Fruit fly (Drosophila melanogaster) whole organism, embryonic: Measurements from ENCODE around the gene CG17329.

ENCODE experiments used
- Atf-2 ChIP-seq: fragments of 200-800 bp; sonication (Bioruptor generic); optimal IDR thresholded peaks from 2 replicates; lab custom pipeline; 2016; ENCODE audit warnings: missing biosample characterization, missing genetic modification characterization
- CG10274 ChIP-seq: fragments of 200-800 bp; sonication (Bioruptor generic); optimal IDR thresholded peaks from 3 replicates; lab custom pipeline; 2017; ENCODE audit warnings: missing biosample characterization, mild to moderate bottlenecking, missing genetic modification characterization
- CG11398 ChIP-seq: fragments of 200-800 bp; sonication (Bioruptor generic); optimal IDR thresholded peaks from 2 replicates; lab custom pipeline; 2016; ENCODE audit warnings: missing biosample characterization, missing genetic modification characterization
- CG11696 ChIP-seq: fragments of 200-800 bp; sonication (Bioruptor generic); IDR thresholded peaks from 2 replicates; pipeline ENCODE4 v1.3.6; 2022; ENCODE audit warnings: missing biosample characterization, missing genetic modification characterization
- CG12942 ChIP-seq: fragments of 200-800 bp; sonication (Bioruptor generic); optimal IDR thresholded peaks from 3 replicates; lab custom pipeline; 2016; ENCODE audit warnings: missing biosample characterization, missing genetic modification characterization
- CG15601 ChIP-seq: fragments of 200-800 bp; sonication (Bioruptor generic); optimal IDR thresholded peaks from 3 replicates; lab custom pipeline; 2019; ENCODE audit warnings: missing biosample characterization, mild to moderate bottlenecking, missing genetic modification characterization, moderate library complexity
- CG2199 ChIP-seq: fragments of 200-800 bp; sonication (Bioruptor generic); IDR thresholded peaks from 3 replicates; pipeline ENCODE4 v1.3.6; 2022; ENCODE audit warnings: missing biosample characterization, missing genetic modification characterization
- CG30431 ChIP-seq: fragments of 200-800 bp; sonication (Bioruptor generic); optimal IDR thresholded peaks from 2 replicates; lab custom pipeline; 2017; ENCODE audit warnings: missing biosample characterization, missing genetic modification characterization
- CG42726 ChIP-seq: fragments of 200-800 bp; sonication (Bioruptor generic); IDR thresholded peaks from 2 replicates; pipeline ENCODE4 v1.3.6; 2022; ENCODE audit warnings: missing biosample characterization, missing genetic modification characterization; ENCODE audit not compliant: partially characterized antibody
- CG4328 ChIP-seq: fragments of 200-800 bp; sonication (Bioruptor generic); optimal IDR thresholded peaks from 3 replicates; lab custom pipeline; 2017; ENCODE audit warnings: missing biosample characterization, missing genetic modification reagents, missing genetic modification characterization
- CG4360 ChIP-seq: fragments of 200-800 bp; sonication (Bioruptor generic); IDR thresholded peaks from 2 replicates; pipeline ENCODE4 v1.3.6; 2022; ENCODE audit warnings: missing biosample characterization, missing genetic modification characterization
- CG5245 ChIP-seq: fragments of 200-800 bp; sonication (Bioruptor generic); optimal IDR thresholded peaks from 3 replicates; lab custom pipeline; 2016; ENCODE audit warnings: missing biosample characterization, missing genetic modification characterization
- CG6683 ChIP-seq: fragments of 200-800 bp; sonication (Bioruptor generic); optimal IDR thresholded peaks from 2 replicates; lab custom pipeline; 2017; ENCODE audit warnings: missing biosample characterization, mild to moderate bottlenecking, missing genetic modification characterization, missing genetic modification reagents
- CG6854 ChIP-seq: fragments of 200-800 bp; sonication (Bioruptor generic); optimal IDR thresholded peaks from 3 replicates; lab custom pipeline; 2017; ENCODE audit warnings: missing biosample characterization, mild to moderate bottlenecking, missing genetic modification characterization
- CG7987 ChIP-seq: fragments of 200-800 bp; sonication (Bioruptor generic); optimal IDR thresholded peaks from 2 replicates; lab custom pipeline; 2018; ENCODE audit warnings: missing biosample characterization, mild to moderate bottlenecking, missing genetic modification characterization, moderate library complexity
- CG9932 ChIP-seq: fragments of 200-800 bp; sonication (Bioruptor generic); IDR thresholded peaks from 2 replicates; pipeline ENCODE4 v1.3.6; 2022; ENCODE audit warnings: missing biosample characterization, missing genetic modification characterization
- CTCF ChIP-seq: fragments of 200-800 bp; sonication (Bioruptor generic); optimal IDR thresholded peaks from 2 replicates; lab custom pipeline; 2017; ENCODE audit warnings: missing biosample characterization, mild to moderate bottlenecking, missing genetic modification characterization, moderate library complexity
- CrebB ChIP-seq: fragments of 200-800 bp; sonication (Bioruptor generic); optimal IDR thresholded peaks from 3 replicates; lab custom pipeline; 2018; ENCODE audit warnings: missing biosample characterization, mild to moderate bottlenecking, missing genetic modification characterization
- Fer3 ChIP-seq: fragments of 200-800 bp; sonication (Bioruptor generic); optimal IDR thresholded peaks from 2 replicates; lab custom pipeline; 2018; ENCODE audit warnings: missing biosample characterization, mild to moderate bottlenecking, missing genetic modification characterization, moderate library complexity
- HmgD ChIP-seq: fragments of 200-800 bp; sonication (Bioruptor generic); optimal IDR thresholded peaks from 3 replicates; lab custom pipeline; 2016; ENCODE audit warnings: missing biosample characterization, missing genetic modification characterization
- Ravus ChIP-seq: fragments of 200-800 bp; sonication (Bioruptor generic); IDR thresholded peaks from 2 replicates; pipeline ENCODE4 v1.3.6; 2022; ENCODE audit warnings: missing biosample characterization, missing genetic modification characterization
- TFAM ChIP-seq: fragments of 200-800 bp; sonication (Bioruptor generic); optimal IDR thresholded peaks from 2 replicates; lab custom pipeline; 2017; ENCODE audit warnings: missing biosample characterization, missing genetic modification characterization, inconsistent platforms
- Taf1 ChIP-seq: fragments of 200-800 bp; sonication (Bioruptor generic); IDR thresholded peaks from 2 replicates; pipeline ENCODE4 v1.3.6; 2022; ENCODE audit warnings: missing biosample characterization, missing genetic modification characterization
- ab ChIP-seq: fragments of 200-800 bp; sonication (Bioruptor generic); optimal IDR thresholded peaks from 2 replicates; lab custom pipeline; 2016; ENCODE audit warnings: missing biosample characterization, missing genetic modification characterization
- ase ChIP-seq: fragments of 200-800 bp; sonication (Bioruptor generic); IDR thresholded peaks from 3 replicates; pipeline ENCODE4 v1.3.6; 2022; ENCODE audit warnings: missing biosample characterization, missing genetic modification characterization
- bab2 ChIP-seq: fragments of 200-800 bp; sonication (Bioruptor generic); optimal IDR thresholded peaks from 2 replicates; lab custom pipeline; 2016; ENCODE audit warnings: missing biosample characterization, missing genetic modification characterization
- btn ChIP-seq: fragments of 200-800 bp; sonication (Bioruptor generic); optimal IDR thresholded peaks from 2 replicates; lab custom pipeline; 2016; ENCODE audit warnings: missing biosample characterization, missing genetic modification characterization
- cas ChIP-seq: fragments of 200-800 bp; sonication (Bioruptor generic); IDR thresholded peaks from 2 replicates; pipeline ENCODE4 v1.3.6; 2022; ENCODE audit warnings: missing biosample characterization, missing genetic modification characterization
- crc ChIP-seq: fragments of 200-800 bp; sonication (Bioruptor generic); optimal IDR thresholded peaks from 2 replicates; lab custom pipeline; 2016; ENCODE audit warnings: missing biosample characterization, missing genetic modification characterization
- dmrt11E ChIP-seq: fragments of 200-800 bp; sonication (Bioruptor generic); optimal IDR thresholded peaks from 3 replicates; lab custom pipeline; 2018; ENCODE audit warnings: missing biosample characterization, mild to moderate bottlenecking, missing genetic modification characterization, moderate library complexity
- dysf ChIP-seq: fragments of 200-800 bp; sonication (Bioruptor generic); IDR thresholded peaks from 3 replicates; pipeline ENCODE4 v1.3.6; 2022; ENCODE audit warnings: missing biosample characterization, missing genetic modification characterization
- fru ChIP-seq: fragments of >200 bp; optimal IDR thresholded peaks from 2 replicates; lab custom pipeline; 2017
- gfzf ChIP-seq: fragments of 200-800 bp; sonication (Bioruptor generic); optimal IDR thresholded peaks from 2 replicates; lab custom pipeline; 2016; ENCODE audit warnings: missing biosample characterization, mild to moderate bottlenecking, missing genetic modification characterization, moderate library complexity
- gsb ChIP-seq: fragments of 200-800 bp; sonication (Bioruptor generic); IDR thresholded peaks from 2 replicates; pipeline ENCODE4 v1.3.6; 2022; ENCODE audit warnings: missing biosample characterization, missing genetic modification characterization
- ken ChIP-seq: fragments of 200-800 bp; sonication (Bioruptor generic); IDR thresholded peaks from 3 replicates; pipeline ENCODE4 v1.3.6; 2022; ENCODE audit warnings: missing biosample characterization, missing genetic modification characterization
- maf-S ChIP-seq: fragments of 200-800 bp; sonication (Bioruptor generic); optimal IDR thresholded peaks from 2 replicates; lab custom pipeline; 2016; ENCODE audit warnings: missing biosample characterization, missing genetic modification characterization
- nau ChIP-seq: fragments of 200-800 bp; sonication (Bioruptor generic); optimal IDR thresholded peaks from 3 replicates; lab custom pipeline; 2017; ENCODE audit warnings: missing biosample characterization, mild to moderate bottlenecking, missing genetic modification characterization, missing genetic modification reagents
- pita ChIP-seq: fragments of 200-800 bp; sonication (Bioruptor generic); optimal IDR thresholded peaks from 2 replicates; lab custom pipeline; 2017; ENCODE audit warnings: missing biosample characterization, mild to moderate bottlenecking, missing genetic modification characterization
- psq ChIP-seq: fragments of 200-800 bp; sonication (Bioruptor generic); optimal IDR thresholded peaks from 2 replicates; lab custom pipeline; 2017; ENCODE audit warnings: missing biosample characterization, missing genetic modification characterization
- ranshi ChIP-seq: fragments of 200-800 bp; sonication (Bioruptor generic); IDR thresholded peaks from 2 replicates; pipeline ENCODE4 v1.3.6; 2022; ENCODE audit warnings: missing biosample characterization, missing genetic modification characterization
- sima ChIP-seq: fragments of 200-800 bp; sonication (Bioruptor generic); optimal IDR thresholded peaks from 2 replicates; lab custom pipeline; 2016; ENCODE audit warnings: missing biosample characterization, missing genetic modification characterization
- slbo ChIP-seq: fragments of 200-800 bp; sonication (Bioruptor generic); IDR thresholded peaks from 2 replicates; pipeline ENCODE4 v1.3.6; 2022; ENCODE audit warnings: missing biosample characterization, missing genetic modification characterization
- so ChIP-seq: fragments of 200-800 bp; sonication (Bioruptor generic); IDR thresholded peaks from 3 replicates; pipeline ENCODE4 v1.3.6; 2022; ENCODE audit warnings: missing biosample characterization, missing genetic modification characterization
- sob ChIP-seq: fragments of 200-800 bp; sonication (Bioruptor generic); IDR thresholded peaks from 2 replicates; pipeline ENCODE4 v1.3.6; 2022; ENCODE audit warnings: missing biosample characterization, missing genetic modification characterization
- tna ChIP-seq: fragments of 200-800 bp; sonication (Bioruptor generic); IDR thresholded peaks from 2 replicates; pipeline ENCODE4 v1.3.6; 2022; ENCODE audit warnings: missing biosample characterization, missing genetic modification characterization; ENCODE audit not compliant: partially characterized antibody
- twi ChIP-seq: fragments of 200-800 bp; optimal IDR thresholded peaks from 2 replicates; lab custom pipeline; 2019; ENCODE audit warnings: missing biosample characterization, mild to moderate bottlenecking, missing genetic modification characterization, moderate library complexity
- usp ChIP-seq: fragments of >200 bp; optimal IDR thresholded peaks from 2 replicates; lab custom pipeline; 2017; ENCODE audit warnings: missing biosample characterization, missing genetic modification characterization
- vnd ChIP-seq: fragments of 200-800 bp; sonication (Bioruptor generic); IDR thresholded peaks from 3 replicates; pipeline ENCODE4 v1.3.6; 2022; ENCODE audit warnings: missing biosample characterization, missing genetic modification characterization; ENCODE audit not compliant: partially characterized antibody
- wek ChIP-seq: fragments of 200-800 bp; sonication (Bioruptor generic); optimal IDR thresholded peaks from 3 replicates; lab custom pipeline; 2018; ENCODE audit warnings: missing biosample characterization, mild to moderate bottlenecking, missing genetic modification characterization, moderate library complexity
- zen ChIP-seq: fragments of 200-800 bp; sonication (Bioruptor generic); optimal IDR thresholded peaks from 3 replicates; lab custom pipeline; 2018; ENCODE audit warnings: missing biosample characterization, mild to moderate bottlenecking, missing genetic modification characterization, moderate library complexity

The CG17329 gene

DNA sequence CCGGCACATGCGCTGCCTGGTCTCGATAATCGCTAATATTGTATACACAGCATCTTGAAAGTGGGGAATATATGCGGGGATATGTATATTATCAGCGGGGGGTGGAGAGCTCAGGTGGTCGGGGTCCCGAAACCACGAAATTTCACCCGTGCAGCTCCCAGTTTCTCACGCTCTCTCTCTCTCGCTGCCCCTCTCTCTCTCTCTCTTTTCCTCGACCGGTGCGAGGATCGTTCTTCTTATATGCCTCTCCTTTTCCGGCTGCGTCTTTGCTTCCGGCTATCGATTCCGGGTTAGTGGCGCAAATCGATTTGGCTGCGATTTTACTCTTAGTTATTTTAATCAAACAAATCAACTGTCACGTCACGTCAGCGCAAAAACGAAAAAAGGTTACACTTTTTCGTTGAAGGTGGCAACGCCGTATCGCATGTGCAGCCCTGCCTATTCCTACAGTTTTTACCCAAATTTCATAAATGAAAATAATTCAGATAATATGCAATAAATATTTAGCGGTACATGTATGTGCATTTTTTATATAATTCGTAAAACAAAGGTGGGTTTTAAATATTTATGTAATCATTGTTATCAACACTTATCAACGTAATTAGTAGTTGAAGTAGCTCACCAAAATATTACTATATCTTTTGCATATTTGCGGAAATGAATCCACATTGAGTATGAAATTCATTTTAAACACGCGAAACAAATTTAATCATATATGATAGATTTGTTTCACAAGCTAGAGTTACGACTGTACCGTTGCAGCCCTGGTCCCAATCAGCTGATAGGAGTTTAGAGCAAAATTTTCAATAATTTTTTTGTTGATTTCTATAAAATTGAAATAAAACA lies 8.6 kb downstream of the CG17329 start, which contains the start of the genes heix and CG17328 (continued):
- TF ChIP-seq maf-S (GFP tag; lab: Kevin White, UChicago): peak; percentile 55
- TF ChIP-seq ken (GFP tag; lab: Robert Waterston, UW): peak; percentile 76
- no peak for TF ChIP-seq fru (lab: Kevin White, UChicago)
- TF ChIP-seq TFAM (GFP tag; lab: Kevin White, UChicago): no peak
- TF ChIP-seq Ravus (GFP tag; lab: Robert Waterston, UW): peak; percentile 3; the same call in 1 of the 2 replicates
- no peak for TF ChIP-seq CG10274 (GFP tag; lab: Kevin White, UChicago)
- TF ChIP-seq crc (GFP tag; lab: Kevin White, UChicago): peak; percentile 57
- peak; percentile 26 for TF ChIP-seq CG6854 (GFP tag; lab: Kevin White, UChicago)
- peak; percentile 72 for TF ChIP-seq gfzf (GFP tag; lab: Kevin White, UChicago)
- no peak for TF ChIP-seq usp
- 0 out of 2 replicates have a peak, but pooled peaks have one; percentile 71 for TF ChIP-seq ranshi (GFP tag; lab: Robert Waterston, UW)
- TF ChIP-seq vnd: no peak
- peak; percentile 69; the same call in 1 of the 2 replicates for TF ChIP-seq Taf1 (GFP tag; lab: Robert Waterston, UW)
- no peak for TF ChIP-seq wek (GFP tag; lab: Kevin White, UChicago)
- TF ChIP-seq cas: no peak
- peak; percentile 55; the same call in 1 of the 3 replicates for TF ChIP-seq CG2199 (GFP tag; lab: Robert Waterston, UW)
- peak; percentile 57 for TF ChIP-seq CG15601 (tag; lab: Kevin White, UChicago)
- no peak for TF ChIP-seq CG4360 (GFP tag; lab: Robert Waterston, UW)
- TF ChIP-seq dysf (GFP tag; lab: Robert Waterston, UW): peak; percentile 82
- no peak for TF ChIP-seq CG7987
- peak; percentile 57 for TF ChIP-seq CG12942
- peak; percentile 23 for TF ChIP-seq CrebB
- no peak for TF ChIP-seq gsb
- TF ChIP-seq CG5245 (GFP tag; lab: Kevin White, UChicago): no peak
- TF ChIP-seq ab (GFP tag; lab: Kevin White, UChicago): peak; percentile 32
- TF ChIP-seq btn (GFP tag; lab: Kevin White, UChicago): no peak
- TF ChIP-seq CG9932 (GFP tag; lab: Robert Waterston, UW): peak; percentile 89
- TF ChIP-seq so (GFP tag; lab: Robert Waterston, UW): no peak
- TF ChIP-seq ase (GFP tag; lab: Robert Waterston, UW): no peak; the same call in 1 of the 3 replicates
- TF ChIP-seq CG6683 (GFP tag; lab: Kevin White, UChicago): no peak
- no peak for TF ChIP-seq CTCF (GFP tag; lab: Kevin White, UChicago)
- no peak for TF ChIP-seq psq
- peak; percentile 19 for TF ChIP-seq CG30431
- TF ChIP-seq sob: peak; percentile 68
- TF ChIP-seq slbo (GFP tag; lab: Robert Waterston, UW): peak; percentile 89
- TF ChIP-seq twi: peak; percentile 49
- TF ChIP-seq sima: no peak
- TF ChIP-seq tna: no peak
- no peak; the same call in 1 of the 2 replicates for TF ChIP-seq CG11696 (GFP tag; lab: Robert Waterston, UW)
- no peak for TF ChIP-seq nau
- TF ChIP-seq Atf-2 (GFP tag; lab: Kevin White, UChicago): peak; percentile 77
- TF ChIP-seq HmgD (GFP tag; lab: Kevin White, UChicago): no peak
- peak; percentile 54 for TF ChIP-seq zen (tag; lab: Kevin White, UChicago)
- TF ChIP-seq CG11398 (GFP tag; lab: Kevin White, UChicago): no peak
- peak; percentile 52 for TF ChIP-seq bab2 (GFP tag; lab: Kevin White, UChicago)
- TF ChIP-seq dmrt11E (tag; lab: Kevin White, UChicago): peak; percentile 59
- TF ChIP-seq pita (GFP tag; lab: Kevin White, UChicago): no peak
- TF ChIP-seq Fer3 (tag; lab: Kevin White, UChicago): peak; percentile 78
- peak; percentile 60 for TF ChIP-seq CG4328 (GFP tag; lab: Kevin White, UChicago)
- TF ChIP-seq CG42726 (GFP tag; lab: Robert Waterston, UW): 0 out of 2 replicates have a peak, but pooled peaks have one; percentile 30
